Worm (Caenorhabditis elegans): ENCODE data around the gene sdz-8.
"Not testable (repeated sequence)": the region's sequence is repeated elsewhere in the genome, so short reads cannot be mapped to it uniquely, and the experiment has no call there.

DNA sequence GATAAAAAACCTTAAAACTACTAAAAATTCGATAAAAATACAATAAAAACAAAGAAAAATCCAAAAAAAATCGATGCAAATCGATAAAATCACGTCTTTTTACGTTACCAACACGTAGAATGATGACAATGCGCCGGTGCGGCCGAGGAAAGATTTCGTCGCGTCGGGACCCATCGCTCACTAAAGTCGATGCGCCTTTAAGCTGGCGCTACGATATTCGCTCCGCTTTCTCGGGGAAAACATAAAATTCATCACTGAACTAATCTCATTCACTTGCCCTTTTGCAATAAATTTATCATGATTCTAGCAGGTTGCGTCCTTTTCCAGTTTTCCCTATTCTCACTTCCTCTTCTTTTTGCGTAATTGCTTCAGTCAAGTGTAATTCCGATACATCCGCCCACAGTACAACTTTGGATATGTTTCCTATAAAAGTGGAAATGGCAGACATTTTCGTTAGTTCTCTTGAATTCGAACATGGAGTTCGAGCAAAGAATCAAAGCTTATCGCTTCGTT is 32.4 kb downstream of the sdz-8 start, which contains the start of gene col-157:
- not testable (repeated sequence) for TF ChIP-seq unc-39 (tag; optimal IDR thresholded peaks at IDR 0.05); ama-1 (optimal IDR thresholded peaks at IDR 0.05); lin-39 (tag; optimal IDR thresholded peaks at IDR 0.05); ztf-4 (tag; optimal IDR thresholded peaks at IDR 0.05); nhr-237 (tag; optimal IDR thresholded peaks at IDR 0.05); aly-2 (tag; optimal IDR thresholded peaks at IDR 0.05); R02D3.7 (tag; optimal IDR thresholded peaks at IDR 0.05); mbf-1 (tag; optimal IDR thresholded peaks at IDR 0.05); fos-1 (tag; optimal IDR thresholded peaks at IDR 0.05); sem-4 (tag; optimal IDR thresholded peaks at IDR 0.05); C34F6.9 (tag; optimal IDR thresholded peaks at IDR 0.05); nhr-11 (tag; optimal IDR thresholded peaks at IDR 0.05)

Measured in whole organism, L2 larva.